Worm (Caenorhabditis elegans) whole organism, L3 larva: ENCODE measurements around the gene sma-4.
A peak's percentile ranks its signal among the peaks of the same experiment; 100 is the strongest.

ENCODE experiments used
- R02D3.7 ChIP-seq: fragments of 150-350 bp; optimal IDR thresholded peaks from 2 replicates; lab custom pipeline; 2014; ENCODE audit warnings: missing biosample characterization, missing genetic modification characterization
- ZK546.5 ChIP-seq: sonication (generic microtip); optimal IDR thresholded peaks from 2 replicates; lab custom pipeline; 2017; ENCODE audit warnings: missing biosample characterization, missing genetic modification characterization
- aly-2 ChIP-seq: fragments of 150-350 bp; optimal IDR thresholded peaks from 2 replicates; lab custom pipeline; 2014; ENCODE audit warnings: missing biosample characterization, missing genetic modification characterization
- ama-1 ChIP-seq: fragments of 150-350 bp; optimal IDR thresholded peaks from 2 replicates; lab custom pipeline; 2018
- ceh-16 ChIP-seq: sonication (generic microtip); optimal IDR thresholded peaks from 2 replicates; lab custom pipeline; 2017; ENCODE audit warnings: missing biosample characterization, missing genetic modification characterization
- ceh-28 ChIP-seq: fragments of 150-350 bp; optimal IDR thresholded peaks from 2 replicates; lab custom pipeline; 2014; ENCODE audit warnings: missing biosample characterization, missing genetic modification reagents, missing genetic modification characterization
- ceh-82 ChIP-seq: fragments of 150-350 bp; optimal IDR thresholded peaks from 2 replicates; lab custom pipeline; 2014; ENCODE audit warnings: missing biosample characterization, missing genetic modification characterization
- ceh-9 ChIP-seq: sonication (generic microtip); optimal IDR thresholded peaks from 2 replicates; lab custom pipeline; 2018; ENCODE audit warnings: missing biosample characterization, missing genetic modification characterization
- daf-12 ChIP-seq: fragments of 150-350 bp; optimal IDR thresholded peaks from 2 replicates; lab custom pipeline; 2014; ENCODE audit warnings: missing biosample characterization, missing genetic modification reagents, missing genetic modification characterization
- egl-27 ChIP-seq: sonication (generic microtip); optimal IDR thresholded peaks from 4 replicates; lab custom pipeline; 2017; ENCODE audit warnings: missing biosample characterization, missing genetic modification reagents, missing genetic modification characterization
- egl-5 ChIP-seq: fragments of 150-350 bp; optimal IDR thresholded peaks from 2 replicates; lab custom pipeline; 2017; ENCODE audit warnings: missing biosample characterization, missing genetic modification reagents, missing genetic modification characterization, inconsistent platforms
- elt-1 ChIP-seq: fragments of 150-350 bp; optimal IDR thresholded peaks from 2 replicates; lab custom pipeline; 2014; ENCODE audit warnings: missing biosample characterization, missing genetic modification characterization
- elt-2 ChIP-seq: sonication (generic microtip); optimal IDR thresholded peaks from 2 replicates; lab custom pipeline; 2016; ENCODE audit warnings: missing genetic modification reagents, mild to moderate bottlenecking, missing genetic modification characterization, missing compliant biosample characterization
- elt-3 ChIP-seq, 3 experiments: fragments of 150-350 bp in 1 of 3; sonication (generic microtip) in 2 of 3; optimal IDR thresholded peaks; 2 replicates in 2 of 3; 4 replicates in 1 of 3; lab custom pipeline; 2014 to 2017; ENCODE audit warnings: missing biosample characterization in 3 of 3, missing genetic modification characterization in 3 of 3
- eor-1 ChIP-seq, 2 experiments: fragments of 150-350 bp; optimal IDR thresholded peaks; 2 replicates each; lab custom pipeline; 2014 to 2018; ENCODE audit warnings: missing biosample characterization in 2 of 2, missing genetic modification characterization in 2 of 2
- fkh-10 ChIP-seq: sonication (generic microtip); optimal IDR thresholded peaks from 2 replicates; lab custom pipeline; 2017; ENCODE audit warnings: missing biosample characterization, missing genetic modification reagents, missing genetic modification characterization
- fkh-2 ChIP-seq: fragments of 150-350 bp; optimal IDR thresholded peaks from 2 replicates; lab custom pipeline; 2014; ENCODE audit warnings: missing biosample characterization, missing genetic modification reagents, missing genetic modification characterization
- fos-1 ChIP-seq: fragments of 150-350 bp; optimal IDR thresholded peaks from 2 replicates; lab custom pipeline; 2014; ENCODE audit warnings: missing biosample characterization, missing genetic modification characterization
- hmg-11 ChIP-seq: sonication (generic microtip); optimal IDR thresholded peaks from 2 replicates; lab custom pipeline; 2016; ENCODE audit warnings: missing genetic modification characterization, missing compliant biosample characterization
- jun-1 ChIP-seq: fragments of 150-350 bp; optimal IDR thresholded peaks from 2 replicates; lab custom pipeline; 2014; ENCODE audit warnings: missing biosample characterization, missing genetic modification reagents, missing genetic modification characterization
- lin-15B ChIP-seq: fragments of 150-350 bp; optimal IDR thresholded peaks from 2 replicates; lab custom pipeline; 2014; ENCODE audit warnings: missing biosample characterization, missing genetic modification characterization
- lin-39 ChIP-seq: fragments of 150-350 bp; optimal IDR thresholded peaks from 2 replicates; lab custom pipeline; 2018; ENCODE audit warnings: missing biosample characterization, missing genetic modification reagents, missing genetic modification characterization
- lsy-12 ChIP-seq: sonication (generic microtip); optimal IDR thresholded peaks from 2 replicates; lab custom pipeline; 2016; ENCODE audit warnings: mild to moderate bottlenecking, missing genetic modification characterization, missing compliant biosample characterization
- mdl-1 ChIP-seq: fragments of 150-350 bp; optimal IDR thresholded peaks from 2 replicates; lab custom pipeline; 2014; ENCODE audit warnings: missing biosample characterization, missing genetic modification characterization
- mml-1 ChIP-seq: fragments of 150-350 bp; sonication (generic microtip); optimal IDR thresholded peaks from 3 replicates; lab custom pipeline; 2014; ENCODE audit warnings: missing biosample characterization, missing genetic modification characterization
- nfya-1 ChIP-seq: sonication (generic microtip); optimal IDR thresholded peaks from 2 replicates; lab custom pipeline; 2017; ENCODE audit warnings: missing genetic modification characterization, mild to moderate bottlenecking, missing compliant biosample characterization, antibody characterized with exemption, moderate library complexity; ENCODE audit not compliant: insufficient read depth
- nhr-11 ChIP-seq: fragments of 150-350 bp; optimal IDR thresholded peaks from 2 replicates; lab custom pipeline; 2014; ENCODE audit warnings: missing biosample characterization, missing genetic modification characterization
- nhr-12 ChIP-seq: fragments of 150-350 bp; optimal IDR thresholded peaks from 2 replicates; lab custom pipeline; 2014; ENCODE audit warnings: missing biosample characterization, missing genetic modification characterization
- nhr-23 ChIP-seq: fragments of 150-350 bp; optimal IDR thresholded peaks from 2 replicates; lab custom pipeline; 2014; ENCODE audit warnings: missing biosample characterization, missing genetic modification reagents, missing genetic modification characterization
- nhr-237 ChIP-seq: fragments of 150-350 bp; optimal IDR thresholded peaks from 2 replicates; lab custom pipeline; 2014; ENCODE audit warnings: missing biosample characterization, missing genetic modification characterization
- nhr-25 ChIP-seq: sonication (generic microtip); optimal IDR thresholded peaks from 2 replicates; lab custom pipeline; 2017; ENCODE audit warnings: missing biosample characterization, missing genetic modification characterization
- nhr-28 ChIP-seq: fragments of 150-350 bp; optimal IDR thresholded peaks from 2 replicates; lab custom pipeline; 2014; ENCODE audit warnings: missing biosample characterization, missing genetic modification characterization
- nhr-43 ChIP-seq: sonication (generic microtip); optimal IDR thresholded peaks from 2 replicates; lab custom pipeline; 2016; ENCODE audit warnings: mild to moderate bottlenecking, missing genetic modification characterization, missing compliant biosample characterization; ENCODE audit not compliant: poor library complexity, severe bottlenecking
- nhr-67 ChIP-seq: fragments of 150-350 bp; optimal IDR thresholded peaks from 2 replicates; lab custom pipeline; 2014; ENCODE audit warnings: missing biosample characterization, missing genetic modification characterization
- nhr-76 ChIP-seq: fragments of 150-350 bp; sonication (generic microtip); optimal IDR thresholded peaks from 5 replicates; lab custom pipeline; 2014; ENCODE audit warnings: missing biosample characterization, missing genetic modification characterization
- nhr-77 ChIP-seq: fragments of 150-350 bp; optimal IDR thresholded peaks from 2 replicates; lab custom pipeline; 2014; ENCODE audit warnings: missing biosample characterization, missing genetic modification characterization
- pha-4 ChIP-seq: fragments of 150-350 bp; optimal IDR thresholded peaks from 2 replicates; lab custom pipeline; 2014; ENCODE audit warnings: missing biosample characterization, missing genetic modification reagents, missing genetic modification characterization
- pqm-1 ChIP-seq: fragments of 150-350 bp; optimal IDR thresholded peaks from 2 replicates; lab custom pipeline; 2017; ENCODE audit warnings: missing biosample characterization, missing genetic modification characterization, inconsistent platforms
- sea-2 ChIP-seq: fragments of 150-350 bp; sonication (generic microtip); optimal IDR thresholded peaks from 4 replicates; lab custom pipeline; 2014; ENCODE audit warnings: missing biosample characterization, missing genetic modification reagents, missing genetic modification characterization
- skn-1 ChIP-seq: fragments of 150-350 bp; optimal IDR thresholded peaks from 2 replicates; lab custom pipeline; 2014; ENCODE audit warnings: missing biosample characterization, missing genetic modification characterization
- snpc-4 ChIP-seq: fragments of 150-350 bp; optimal IDR thresholded peaks from 2 replicates; lab custom pipeline; 2014; ENCODE audit warnings: missing biosample characterization, missing genetic modification characterization
- tbx-2 ChIP-seq: sonication (generic microtip); optimal IDR thresholded peaks from 2 replicates; lab custom pipeline; 2016; ENCODE audit warnings: mild to moderate bottlenecking, missing genetic modification characterization, missing compliant biosample characterization
- unc-39 ChIP-seq: sonication (generic microtip); optimal IDR thresholded peaks from 4 replicates; lab custom pipeline; 2017; ENCODE audit warnings: missing biosample characterization, missing genetic modification characterization
- unc-62 ChIP-seq: fragments of 150-350 bp; sonication (generic microtip); optimal IDR thresholded peaks from 4 replicates; lab custom pipeline; 2014; ENCODE audit warnings: missing biosample characterization, missing genetic modification reagents, missing genetic modification characterization
- zag-1 ChIP-seq: fragments of 150-350 bp; optimal IDR thresholded peaks from 2 replicates; lab custom pipeline; 2014; ENCODE audit warnings: missing biosample characterization, missing genetic modification characterization
- ztf-11 ChIP-seq: fragments of 150-350 bp; optimal IDR thresholded peaks from 2 replicates; lab custom pipeline; 2014; ENCODE audit warnings: missing biosample characterization, missing genetic modification characterization
- ztf-4 ChIP-seq: fragments of 150-350 bp; optimal IDR thresholded peaks from 2 replicates; lab custom pipeline; 2014; ENCODE audit warnings: missing biosample characterization, missing genetic modification characterization

The sma-4 gene

ce11 chrIII:5845483-5845882 is 29.5 kb downstream of the sma-4 start:
- TF ChIP-seq lin-15B (tag; lab: Kevin White, UChicago) (peak; percentile 4), ztf-4 (no peak), tbx-2 (tag; lab: Kevin White, UChicago) (no peak), lsy-12 (tag; lab: Kevin White, UChicago) (no peak), elt-3 (tag; optimal IDR thresholded peaks at IDR 0.05; lab: Kevin White, UChicago) (no peak), nhr-25 (no peak), fkh-10 (GFP tag; lab: Kevin White, UChicago) (peak; percentile 88), mdl-1 (tag; lab: Kevin White, UChicago) (peak; percentile 85), nhr-237 (no peak), egl-5 (tag; lab: Kevin White, UChicago) (no peak), nhr-67 (tag; lab: Kevin White, UChicago) (no peak), ztf-11 (tag; lab: Kevin White, UChicago) (no peak), sea-2 (GFP tag; lab: Kevin White, UChicago) (no peak), ama-1 (lab: Kevin White, UChicago) (no peak), ceh-9 (tag; lab: Kevin White, UChicago) (no peak), nhr-12 (no peak), fkh-2 (no peak), fos-1 (tag; lab: Kevin White, UChicago) (no peak), pha-4 (tag; lab: Kevin White, UChicago) (no peak), mml-1 (tag; lab: Kevin White, UChicago) (no peak), ceh-28 (tag; lab: Kevin White, UChicago) (no peak), eor-1 (tag; optimal IDR thresholded peaks at IDR 0.05; lab: Kevin White, UChicago) (no peak), nhr-43 (tag; lab: Kevin White, UChicago) (no peak), nhr-76 (tag; lab: Kevin White, UChicago) (no peak), ZK546.5 (tag; lab: Kevin White, UChicago) (no peak), nhr-28 (tag; lab: Kevin White, UChicago) (no peak), zag-1 (peak; percentile 61), jun-1 (tag; lab: Kevin White, UChicago) (no peak), nhr-11 (peak; percentile 56), skn-1 (tag; lab: Kevin White, UChicago) (peak; percentile 12), nhr-77 (tag; lab: Kevin White, UChicago) (no peak), nfya-1 (tag; lab: Kevin White, UChicago) (peak; percentile 85), lin-39 (peak; percentile 74), aly-2 (tag; lab: Kevin White, UChicago) (no peak), pqm-1 (tag; lab: Kevin White, UChicago) (no peak), R02D3.7 (no peak), snpc-4 (peak; percentile 2), hmg-11 (tag; lab: Kevin White, UChicago) (peak; percentile 76), elt-2 (no peak), egl-27 (no peak), daf-12 (tag; lab: Kevin White, UChicago) (no peak), ceh-82 (tag; lab: Kevin White, UChicago) (no peak), unc-62 (GFP tag; lab: Kevin White, UChicago) (peak; percentile 35), elt-1 (tag; lab: Kevin White, UChicago) (peak; percentile 15), nhr-23 (tag; lab: Kevin White, UChicago) (no peak), unc-39 (tag; lab: Kevin White, UChicago) (no peak), ceh-16 (tag; lab: Kevin White, UChicago) (no peak)
